Worm (Caenorhabditis elegans) whole organism, early embryonic: Measurements from ENCODE around the gene F38B2.3.

Experiments used
- B0310.2 ChIP-seq: sonication (generic microtip); optimal IDR thresholded peaks from 2 replicates; lab custom pipeline; 2016; ENCODE audit warnings: mild to moderate bottlenecking, missing genetic modification characterization, missing compliant biosample characterization
- F13C5.2 ChIP-seq: sonication (generic microtip); optimal IDR thresholded peaks from 2 replicates; lab custom pipeline; 2017; ENCODE audit warnings: mild to moderate bottlenecking, missing genetic modification characterization, inconsistent platforms, missing compliant biosample characterization
- aly-1 ChIP-seq: sonication (generic microtip); optimal IDR thresholded peaks from 2 replicates; lab custom pipeline; 2016; ENCODE audit warnings: missing genetic modification characterization, missing compliant biosample characterization
- ama-1 ChIP-seq: fragments of 150-350 bp; optimal IDR thresholded peaks from 2 replicates; lab custom pipeline; 2014
- ceh-13 ChIP-seq: fragments of 200-800 bp; sonication (Bioruptor generic); optimal IDR thresholded peaks from 2 replicates; lab custom pipeline; 2018; ENCODE audit warnings: mild to moderate bottlenecking, missing genetic modification characterization, missing compliant biosample characterization
- ceh-36 ChIP-seq: sonication (generic microtip); optimal IDR thresholded peaks from 2 replicates; lab custom pipeline; 2016; ENCODE audit warnings: missing genetic modification characterization, inconsistent platforms, missing compliant biosample characterization
- ets-7 ChIP-seq: sonication (generic microtip); optimal IDR thresholded peaks from 2 replicates; lab custom pipeline; 2016; ENCODE audit warnings: missing genotype, missing genetic modification characterization, missing compliant biosample characterization
- flt-1 ChIP-seq: fragments of 200-800 bp; sonication (Bioruptor generic); IDR thresholded peaks from 2 replicates; pipeline ENCODE4 v1.3.6; 2022; ENCODE audit warnings: missing genetic modification characterization, missing compliant biosample characterization
- hmbx-1 ChIP-seq: sonication (generic microtip); optimal IDR thresholded peaks from 2 replicates; lab custom pipeline; 2016; ENCODE audit warnings: mild to moderate bottlenecking, missing genetic modification characterization, missing compliant biosample characterization
- hmg-4 ChIP-seq: fragments of 200-800 bp; sonication (Bioruptor generic); optimal IDR thresholded peaks from 2 replicates; lab custom pipeline; 2018; ENCODE audit warnings: mild to moderate bottlenecking, missing genetic modification characterization, missing compliant biosample characterization
- hnd-1 ChIP-seq: sonication (generic microtip); optimal IDR thresholded peaks from 2 replicates; lab custom pipeline; 2016; ENCODE audit warnings: missing genetic modification characterization, missing compliant biosample characterization
- pes-1 ChIP-seq: fragments of 200-800 bp; sonication (Bioruptor generic); IDR thresholded peaks from 2 replicates; pipeline ENCODE4 v1.3.6; 2022; ENCODE audit warnings: missing genetic modification reagents, missing genetic modification characterization, missing compliant biosample characterization
- scrt-1 ChIP-seq: fragments of 200-800 bp; sonication (Bioruptor generic); IDR thresholded peaks from 2 replicates; pipeline ENCODE4 v1.3.6; 2022; ENCODE audit warnings: missing genetic modification characterization, missing compliant biosample characterization
- sea-1 ChIP-seq: fragments of 200-800 bp; sonication (Bioruptor generic); conservative IDR thresholded peaks from 2 replicates; pipeline ENCODE4 v1.3.6; 2022; ENCODE audit warnings: missing genetic modification characterization, missing compliant biosample characterization
- tbx-11 ChIP-seq: fragments of 200-800 bp; sonication (Bioruptor generic); IDR thresholded peaks from 2 replicates; pipeline ENCODE4 v1.3.6; 2022; ENCODE audit warnings: missing genetic modification characterization, missing compliant biosample characterization
- tbx-37 ChIP-seq: fragments of 200-800 bp; sonication (Bioruptor generic); conservative IDR thresholded peaks from 2 replicates; pipeline ENCODE4 v1.3.6; 2022; ENCODE audit warnings: missing genetic modification reagents, missing genetic modification characterization, missing compliant biosample characterization
- tra-4 ChIP-seq: sonication (generic microtip); optimal IDR thresholded peaks from 2 replicates; lab custom pipeline; 2017; ENCODE audit warnings: missing genetic modification characterization, missing compliant biosample characterization

The F38B2.3 gene

DNA sequence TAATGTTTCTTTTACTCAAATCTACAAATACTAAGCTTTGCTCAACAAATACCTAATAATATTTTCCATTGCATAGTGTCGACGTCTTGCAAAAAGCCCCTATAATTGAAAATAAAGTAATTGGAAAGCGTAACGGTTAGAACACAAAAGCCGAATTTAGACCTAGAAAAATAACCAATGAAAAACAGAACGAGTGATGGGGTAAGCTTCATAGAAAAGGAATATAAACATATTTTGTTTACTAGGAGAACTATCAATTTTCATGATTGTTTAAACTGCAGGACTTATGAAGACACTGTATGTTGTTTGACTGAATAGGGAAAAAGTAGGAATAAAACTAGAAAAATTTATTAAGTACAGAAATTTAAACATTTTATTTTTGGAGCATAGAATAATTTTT is at the start of gene F38B2.3:
Gene F38B2.3, minus strand, starts transcription at position 101 of the 400 bp plus-strand sequence.
- TF ChIP-seq ama-1 (lab: Kevin White, UChicago) = no peak
- TF ChIP-seq tra-4 (tag; lab: Kevin White, UChicago) = no peak
- no peak for TF ChIP-seq hmg-4
- TF ChIP-seq F13C5.2 (tag; lab: Kevin White, UChicago) = no peak
- no peak for TF ChIP-seq flt-1 (GFP tag; lab: Robert Waterston, UW)

DNA sequence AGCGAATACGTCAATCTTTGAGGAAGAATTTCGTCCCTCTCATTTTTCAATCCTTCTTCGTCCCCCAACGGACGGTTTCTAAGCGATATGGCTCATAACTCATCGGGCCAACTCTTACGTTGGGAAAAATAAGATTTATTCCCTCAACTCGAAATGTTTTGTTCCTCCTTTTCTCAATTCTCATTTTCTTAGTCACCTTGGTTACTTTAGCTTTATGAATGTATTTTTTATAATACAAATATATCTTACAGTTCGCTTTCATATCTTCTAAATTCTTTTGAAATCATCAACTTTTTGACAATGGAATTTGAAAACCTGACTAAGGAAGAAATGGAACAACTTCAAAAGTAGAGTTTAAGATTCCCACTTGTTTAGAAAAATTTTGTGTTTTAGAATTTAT is 43.3 kb upstream of the F38B2.3 start, which contains the start of gene npr-9:
Gene npr-9, plus strand, starts transcription at position 301 of the 400 bp plus-strand sequence.
- TF ChIP-seq scrt-1 (GFP tag; lab: Robert Waterston, UW) = no peak
- no peak for TF ChIP-seq pes-1 (GFP tag; lab: Robert Waterston, UW)
- TF ChIP-seq B0310.2 = no peak
- TF ChIP-seq hmbx-1 (tag; lab: Kevin White, UChicago) = no peak
- no peak for TF ChIP-seq F13C5.2 (tag; lab: Kevin White, UChicago)
- no peak for TF ChIP-seq hnd-1
- TF ChIP-seq tbx-11 (GFP tag; lab: Robert Waterston, UW) = no peak
- TF ChIP-seq ceh-13 (GFP tag; lab: Kevin White, UChicago) = no peak
- TF ChIP-seq tra-4 (tag; lab: Kevin White, UChicago) = no peak
- TF ChIP-seq ets-7 = no peak

DNA sequence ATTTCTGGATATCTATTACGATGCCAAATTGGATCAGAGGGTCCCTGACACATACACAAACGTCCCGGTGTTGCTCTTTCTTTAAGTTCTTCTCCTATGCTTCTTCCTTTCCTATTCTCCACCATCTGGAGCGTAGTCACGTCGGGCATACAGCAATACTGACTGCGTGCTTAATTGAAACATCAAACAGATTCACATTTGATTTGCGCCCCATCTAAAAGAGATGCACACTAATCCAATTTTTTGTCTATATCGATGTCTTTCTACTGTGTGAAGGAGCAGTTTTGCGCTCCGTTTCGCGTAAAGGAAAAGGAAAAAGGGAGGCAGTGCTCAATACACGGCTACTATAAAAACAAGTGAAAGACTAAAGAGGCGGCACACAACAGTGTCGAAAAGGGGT is 42.6 kb upstream of the F38B2.3 start:
- TF ChIP-seq flt-1 (GFP tag; lab: Robert Waterston, UW) (no peak), tra-4 (tag; lab: Kevin White, UChicago) (no peak), hmbx-1 (tag; lab: Kevin White, UChicago) (no peak), pes-1 (GFP tag; lab: Robert Waterston, UW) (no peak), B0310.2 (no peak), sea-1 (GFP tag; lab: Robert Waterston, UW) (no peak), ceh-36 (tag; lab: Kevin White, UChicago) (no peak)

DNA sequence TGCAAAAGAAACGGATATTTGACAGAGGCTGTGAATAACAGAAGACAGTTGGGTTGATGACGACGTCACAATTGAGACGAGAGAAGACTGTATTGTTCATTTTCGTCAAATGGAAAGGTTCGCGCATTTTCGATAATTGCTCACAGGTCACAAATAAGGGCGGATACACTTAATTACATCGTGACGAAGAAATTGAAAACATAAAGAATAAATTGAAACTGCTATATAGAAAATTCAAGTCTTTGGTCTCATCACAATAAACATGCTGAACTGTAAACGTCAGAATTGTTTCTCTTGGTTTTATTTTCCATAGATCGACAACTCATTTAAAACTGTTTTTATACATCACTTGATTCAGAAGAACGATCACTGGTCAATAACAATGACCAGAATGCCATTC is 40.7 kb upstream of the F38B2.3 start, which contains the start of gene ZK455.5:
Gene ZK455.5, minus strand, starts transcription at position 101 of the 400 bp plus-strand sequence.
- TF ChIP-seq tra-4 (tag; lab: Kevin White, UChicago) (no peak), flt-1 (GFP tag; lab: Robert Waterston, UW) (no peak), hnd-1 (no peak), ama-1 (lab: Kevin White, UChicago) (no peak), F13C5.2 (tag; lab: Kevin White, UChicago) (no peak), ceh-36 (tag; lab: Kevin White, UChicago) (no peak)

DNA sequence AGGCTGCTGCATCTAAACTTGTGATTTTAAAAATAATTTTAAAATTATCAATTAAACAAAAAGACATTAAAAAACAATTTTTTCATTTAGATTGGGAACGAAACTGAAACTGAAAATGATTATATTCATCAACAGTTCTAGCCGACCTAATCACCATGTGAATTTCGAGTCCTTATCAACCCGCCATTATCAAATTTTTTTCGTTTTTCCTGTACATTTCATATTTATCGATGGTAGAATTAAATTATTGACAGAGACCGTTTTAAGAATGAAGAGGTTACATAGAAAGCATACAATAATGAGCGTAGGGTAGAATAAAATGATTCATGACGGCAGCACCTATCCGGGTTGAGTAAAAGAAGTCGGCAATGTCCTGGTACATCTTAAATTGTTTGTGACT is 38.1 kb upstream of the F38B2.3 start, which contains the start of gene asm-2:
Gene asm-2, minus strand, starts transcription at position 12 of the 400 bp plus-strand sequence.
- TF ChIP-seq ama-1 (lab: Kevin White, UChicago) (no peak), tbx-37 (no peak), hmg-4 (no peak), hmbx-1 (tag; lab: Kevin White, UChicago) (no peak), aly-1 (tag; lab: Kevin White, UChicago) (no peak), F13C5.2 (tag; lab: Kevin White, UChicago) (no peak), ceh-36 (tag; lab: Kevin White, UChicago) (no peak), ceh-13 (GFP tag; lab: Kevin White, UChicago) (no peak), flt-1 (GFP tag; lab: Robert Waterston, UW) (no peak), B0310.2 (no peak), tbx-11 (GFP tag; lab: Robert Waterston, UW) (no peak), ets-7 (no peak)

DNA sequence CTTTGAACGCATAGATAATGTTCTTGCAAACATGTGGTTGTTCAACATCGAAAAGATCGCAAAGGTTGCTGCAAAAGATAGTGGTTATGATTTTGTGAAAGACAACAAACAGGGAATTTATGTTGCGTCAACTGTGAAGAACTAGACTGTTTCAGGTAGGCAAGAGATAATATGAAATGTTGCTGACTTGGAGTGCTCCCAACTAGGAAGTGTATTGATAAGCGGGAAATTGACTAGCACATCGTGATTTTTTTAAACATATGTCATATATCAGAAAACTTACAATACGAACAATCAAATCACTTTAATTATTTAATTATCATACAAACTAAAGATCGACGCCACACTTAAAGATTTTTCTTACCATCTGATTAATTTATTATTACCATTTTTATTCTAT is 37.1 kb upstream of the F38B2.3 start:
- no peak for TF ChIP-seq ceh-13 (GFP tag; lab: Kevin White, UChicago)
- TF ChIP-seq F13C5.2 (tag; lab: Kevin White, UChicago) = no peak
- TF ChIP-seq tbx-37 = no peak
- TF ChIP-seq ama-1 (lab: Kevin White, UChicago) = no peak
- no peak for TF ChIP-seq flt-1 (GFP tag; lab: Robert Waterston, UW)
- no peak for TF ChIP-seq tbx-11 (GFP tag; lab: Robert Waterston, UW)
- TF ChIP-seq ceh-36 (tag; lab: Kevin White, UChicago) = no peak
- TF ChIP-seq scrt-1 (GFP tag; lab: Robert Waterston, UW) = no peak
- TF ChIP-seq hmg-4 = no peak
- no peak for TF ChIP-seq B0310.2
- no peak for TF ChIP-seq sea-1 (GFP tag; lab: Robert Waterston, UW)
- TF ChIP-seq hnd-1 = no peak
- no peak for TF ChIP-seq ets-7
- no peak for TF ChIP-seq aly-1 (tag; lab: Kevin White, UChicago)
- no peak for TF ChIP-seq hmbx-1 (tag; lab: Kevin White, UChicago)
- no peak for TF ChIP-seq tra-4 (tag; lab: Kevin White, UChicago)

DNA sequence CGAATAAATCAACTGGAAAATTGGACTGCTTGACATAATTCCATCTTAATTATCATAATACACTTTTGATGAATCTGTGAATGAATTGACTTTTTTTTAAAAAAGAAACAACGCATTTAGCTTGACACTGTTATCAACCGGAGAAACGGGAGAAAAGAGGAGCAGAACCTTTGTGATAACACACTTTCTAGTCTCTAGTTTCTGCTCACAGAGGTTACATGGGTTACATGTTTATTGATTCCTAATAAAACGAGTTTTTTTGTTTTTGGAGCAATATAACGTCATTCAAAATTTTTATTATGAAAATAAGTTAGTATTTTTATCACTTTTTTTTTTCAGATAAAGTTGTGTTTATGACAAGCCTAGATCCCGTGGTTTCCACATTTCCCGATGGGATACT is 31.8 kb upstream of the F38B2.3 start, which contains the start of gene hizr-1:
Gene hizr-1, plus strand, starts transcription at position 340 of the 400 bp plus-strand sequence.
- TF ChIP-seq hmbx-1 (tag; lab: Kevin White, UChicago) (no peak), F13C5.2 (tag; lab: Kevin White, UChicago) (no peak), pes-1 (GFP tag; lab: Robert Waterston, UW) (no peak), hnd-1 (no peak), B0310.2 (no peak), sea-1 (GFP tag; lab: Robert Waterston, UW) (no peak), scrt-1 (GFP tag; lab: Robert Waterston, UW) (no peak), ceh-36 (tag; lab: Kevin White, UChicago) (no peak)

DNA sequence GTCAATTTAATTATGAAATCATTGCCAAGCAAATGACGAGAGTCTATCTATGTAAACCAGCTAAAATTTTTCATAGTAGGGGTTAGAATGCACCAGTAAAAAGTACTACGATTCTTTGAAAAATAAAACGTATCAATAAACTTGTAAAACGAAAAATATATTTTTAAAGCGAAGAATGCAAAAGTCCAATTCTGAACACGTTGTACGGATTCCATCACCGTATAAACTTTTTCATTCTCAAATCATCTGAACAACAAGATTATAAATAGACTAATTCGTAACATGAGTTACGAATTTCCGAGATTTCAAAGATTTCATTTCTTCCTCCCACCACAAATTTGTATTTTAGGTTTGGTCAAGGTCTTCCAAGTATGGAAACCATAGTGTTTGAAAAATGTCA is 30.6 kb upstream of the F38B2.3 start, which contains the start of gene nlp-57:
Gene nlp-57, plus strand, starts transcription at position 301 of the 400 bp plus-strand sequence.
- TF ChIP-seq ceh-36 (tag; lab: Kevin White, UChicago) (no peak), hnd-1 (no peak), hmg-4 (no peak), pes-1 (GFP tag; lab: Robert Waterston, UW) (no peak), hmbx-1 (tag; lab: Kevin White, UChicago) (no peak), tbx-11 (GFP tag; lab: Robert Waterston, UW) (no peak), aly-1 (tag; lab: Kevin White, UChicago) (no peak)
